Worm (Caenorhabditis elegans) whole organism, late embryonic: ENCODE measurements around the gene W04E12.5.

Experiments used
- C08G9.2 ChIP-seq: sonication (generic microtip); optimal IDR thresholded peaks from 2 replicates; lab custom pipeline; 2016; ENCODE audit warnings: mild to moderate bottlenecking, missing genetic modification characterization, moderate library complexity, missing compliant biosample characterization
- F13H6.1 ChIP-seq: sonication (generic microtip); optimal IDR thresholded peaks from 2 replicates; lab custom pipeline; 2016; ENCODE audit warnings: missing genetic modification characterization, missing compliant biosample characterization
- K02D7.2 ChIP-seq: sonication (generic microtip); optimal IDR thresholded peaks from 2 replicates; lab custom pipeline; 2017; ENCODE audit warnings: mild to moderate bottlenecking, missing genetic modification characterization, missing compliant biosample characterization
- K09A11.1 ChIP-seq: sonication (generic microtip); optimal IDR thresholded peaks from 2 replicates; lab custom pipeline; 2017; ENCODE audit warnings: antibody characterized with exemption, mild to moderate bottlenecking, missing genetic modification characterization, missing compliant biosample characterization; ENCODE audit not compliant: insufficient read depth
- T23F11.4 ChIP-seq: fragments of 200-800 bp; sonication (Bioruptor generic); optimal IDR thresholded peaks from 2 replicates; lab custom pipeline; 2018; ENCODE audit warnings: mild to moderate bottlenecking, missing genetic modification characterization, missing compliant biosample characterization
- Y22D7AL.16 ChIP-seq: sonication (generic microtip); optimal IDR thresholded peaks from 2 replicates; lab custom pipeline; 2016; ENCODE audit warnings: missing genetic modification characterization, missing compliant biosample characterization
- ama-1 ChIP-seq: fragments of 150-350 bp; optimal IDR thresholded peaks from 2 replicates; lab custom pipeline; 2014
- ceh-19 ChIP-seq: fragments of 200-800 bp; sonication (Bioruptor generic); optimal IDR thresholded peaks from 2 replicates; lab custom pipeline; 2018; ENCODE audit warnings: mild to moderate bottlenecking, missing genetic modification characterization, missing compliant biosample characterization
- ceh-2 ChIP-seq: sonication (generic microtip); optimal IDR thresholded peaks from 2 replicates; lab custom pipeline; 2016; ENCODE audit warnings: missing genotype, missing genetic modification characterization, missing compliant biosample characterization
- ceh-22 ChIP-seq: sonication (generic microtip); optimal IDR thresholded peaks from 2 replicates; lab custom pipeline; 2017; ENCODE audit warnings: missing biosample characterization, missing genetic modification characterization
- ceh-31 ChIP-seq: sonication (generic microtip); optimal IDR thresholded peaks from 2 replicates; lab custom pipeline; 2016; ENCODE audit warnings: missing genetic modification characterization, missing compliant biosample characterization
- ceh-48 ChIP-seq: sonication (generic microtip); optimal IDR thresholded peaks from 2 replicates; lab custom pipeline; 2016; ENCODE audit warnings: missing genetic modification characterization, inconsistent platforms, missing compliant biosample characterization
- dmd-4 ChIP-seq: sonication (generic microtip); optimal IDR thresholded peaks from 2 replicates; lab custom pipeline; 2016; ENCODE audit warnings: borderline replicate concordance, missing genetic modification characterization, missing compliant biosample characterization
- fax-1 ChIP-seq: sonication (generic microtip); optimal IDR thresholded peaks from 2 replicates; lab custom pipeline; 2016; ENCODE audit warnings: missing genotype, missing genetic modification characterization, missing compliant biosample characterization
- hlh-13 ChIP-seq: fragments of 200-800 bp; sonication (Bioruptor generic); optimal IDR thresholded peaks from 2 replicates; lab custom pipeline; 2018; ENCODE audit warnings: mild to moderate bottlenecking, missing genetic modification characterization, missing compliant biosample characterization
- hlh-6 ChIP-seq: sonication (generic microtip); optimal IDR thresholded peaks from 2 replicates; lab custom pipeline; 2016; ENCODE audit warnings: missing genotype, missing genetic modification characterization, missing compliant biosample characterization
- hlh-8 ChIP-seq: sonication (generic microtip); optimal IDR thresholded peaks from 2 replicates; lab custom pipeline; 2016; ENCODE audit warnings: missing genotype, missing genetic modification characterization, missing compliant biosample characterization
- lim-6 ChIP-seq: sonication (generic microtip); optimal IDR thresholded peaks from 2 replicates; lab custom pipeline; 2016; ENCODE audit warnings: missing genetic modification characterization, missing compliant biosample characterization
- nhr-11 ChIP-seq: fragments of 150-350 bp; optimal IDR thresholded peaks from 2 replicates; lab custom pipeline; 2014; ENCODE audit warnings: missing biosample characterization, missing genetic modification characterization
- nhr-232 ChIP-seq: sonication (generic microtip); optimal IDR thresholded peaks from 2 replicates; lab custom pipeline; 2016; ENCODE audit warnings: missing genetic modification characterization, missing compliant biosample characterization
- npax-4 ChIP-seq: sonication (generic microtip); optimal IDR thresholded peaks from 2 replicates; lab custom pipeline; 2016; ENCODE audit warnings: missing genetic modification characterization, missing compliant biosample characterization
- odd-2 ChIP-seq: sonication (generic microtip); optimal IDR thresholded peaks from 2 replicates; lab custom pipeline; 2017; ENCODE audit warnings: antibody characterized with exemption, mild to moderate bottlenecking, missing genetic modification characterization, missing compliant biosample characterization
- pha-2 ChIP-seq: sonication (generic microtip); optimal IDR thresholded peaks from 2 replicates; lab custom pipeline; 2017; ENCODE audit warnings: mild to moderate bottlenecking, missing genetic modification characterization, missing compliant biosample characterization
- pha-4 ChIP-seq: fragments of 150-350 bp; optimal IDR thresholded peaks from 2 replicates; lab custom pipeline; 2018; ENCODE audit warnings: missing biosample characterization, missing genetic modification reagents, missing genetic modification characterization
- pqm-1 ChIP-seq: sonication (generic microtip); optimal IDR thresholded peaks from 2 replicates; lab custom pipeline; 2016; ENCODE audit warnings: missing genetic modification characterization, missing compliant biosample characterization
- ref-2 ChIP-seq: sonication (generic microtip); optimal IDR thresholded peaks from 2 replicates; lab custom pipeline; 2016; ENCODE audit warnings: missing genetic modification characterization, missing compliant biosample characterization
- sdc-2 ChIP-seq: sonication (generic microtip); optimal IDR thresholded peaks from 2 replicates; lab custom pipeline; 2016; ENCODE audit warnings: missing genotype, missing genetic modification characterization, missing compliant biosample characterization
- sox-4 ChIP-seq: sonication (generic microtip); optimal IDR thresholded peaks from 2 replicates; lab custom pipeline; 2017; ENCODE audit warnings: mild to moderate bottlenecking, missing genetic modification characterization, inconsistent platforms, missing compliant biosample characterization
- tbx-2 ChIP-seq: sonication (generic microtip); optimal IDR thresholded peaks from 2 replicates; lab custom pipeline; 2016; ENCODE audit warnings: missing genetic modification characterization, missing compliant biosample characterization
- tbx-7 ChIP-seq: sonication (generic microtip); optimal IDR thresholded peaks from 2 replicates; lab custom pipeline; 2016; ENCODE audit warnings: missing genotype, missing genetic modification characterization, missing compliant biosample characterization
- unc-3 ChIP-seq, 2 experiments: fragments of 200-800 bp in 1 of 2; sonication (Bioruptor generic) in 1 of 2; sonication (generic microtip) in 1 of 2; conservative IDR thresholded peaks in 1 of 2; optimal IDR thresholded peaks in 1 of 2; 2 replicates each; pipeline versions ENCODE4 v1.3.6 to Lab custom; 2016 to 2022; ENCODE audit warnings: missing compliant biosample characterization in 2 of 2, missing genetic modification characterization in 2 of 2, missing genetic modification reagents in 1 of 2
- unc-42 ChIP-seq: sonication (generic microtip); optimal IDR thresholded peaks from 2 replicates; lab custom pipeline; 2016; ENCODE audit warnings: missing genotype, missing genetic modification characterization, missing compliant biosample characterization
- unc-55 ChIP-seq: sonication (generic microtip); optimal IDR thresholded peaks from 2 replicates; lab custom pipeline; 2017; ENCODE audit warnings: missing biosample characterization, missing genetic modification reagents, missing genetic modification characterization
- unc-86 ChIP-seq: sonication (generic microtip); optimal IDR thresholded peaks from 2 replicates; lab custom pipeline; 2016; ENCODE audit warnings: missing genetic modification characterization, missing compliant biosample characterization
- ztf-16 ChIP-seq: sonication (generic microtip); optimal IDR thresholded peaks from 2 replicates; lab custom pipeline; 2017; ENCODE audit warnings: missing genetic modification characterization, missing compliant biosample characterization

The W04E12.5 gene

ce11 chrV:19738117-19738516, 7.8 kb upstream of the W04E12.5 start, which contains the start of gene fbxa-131:
Gene fbxa-131 (plus strand): TSS chrV:19738417.
- no peak for TF ChIP-seq tbx-7
- TF ChIP-seq K02D7.2 (tag; lab: Kevin White, UChicago): no peak
- TF ChIP-seq ceh-22 (tag; lab: Kevin White, UChicago): no peak
- TF ChIP-seq F13H6.1: no peak
- TF ChIP-seq ceh-48 (tag; lab: Kevin White, UChicago): no peak
- no peak for TF ChIP-seq unc-3 (GFP tag; conservative IDR thresholded peaks at IDR 0.05; lab: Robert Waterston, UW)
- TF ChIP-seq unc-3 (tag; optimal IDR thresholded peaks at IDR 0.05; lab: Kevin White, UChicago): no peak
- no peak for TF ChIP-seq sox-4 (tag; lab: Kevin White, UChicago)
- TF ChIP-seq C08G9.2: no peak
- TF ChIP-seq ceh-19 (GFP tag; lab: Kevin White, UChicago): no peak
- no peak for TF ChIP-seq nhr-232 (tag; lab: Kevin White, UChicago)
- TF ChIP-seq pha-4 (tag; lab: Kevin White, UChicago): no peak
- no peak for TF ChIP-seq pqm-1 (tag; lab: Kevin White, UChicago)
- TF ChIP-seq odd-2 (tag; lab: Kevin White, UChicago): no peak
- no peak for TF ChIP-seq hlh-8 (tag; lab: Kevin White, UChicago)
- TF ChIP-seq dmd-4: no peak

DNA sequence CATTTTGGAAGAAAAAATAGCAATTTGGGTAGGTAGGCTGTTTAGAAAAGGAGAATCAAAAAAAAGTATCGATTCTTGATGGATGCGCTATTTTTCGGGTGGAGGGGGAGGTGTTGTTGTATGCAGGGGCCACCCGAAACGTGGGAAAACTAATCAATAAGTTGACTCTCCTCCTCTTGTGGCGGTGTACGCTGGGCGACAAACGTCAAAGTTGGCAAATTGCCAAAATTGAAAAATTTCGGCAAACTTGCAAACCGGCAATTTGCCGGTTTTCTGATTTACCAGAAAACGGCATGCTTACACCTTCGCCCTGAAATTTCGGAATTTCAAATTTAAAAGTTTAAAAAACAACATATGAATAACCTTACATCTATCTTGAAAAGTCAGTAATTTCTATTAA, 4.9 kb upstream of the W04E12.5 start, which contains the start of gene W04E12.2:
TSS of gene W04E12.2 (minus strand) at position 101 of the 400 bp plus-strand sequence.
- TF ChIP-seq ztf-16 (tag; lab: Kevin White, UChicago) (no peak), ref-2 (tag; lab: Kevin White, UChicago) (no peak), unc-55 (GFP tag; lab: Kevin White, UChicago) (no peak)
- TF ChIP-seq, all 69 proteins: peak for 0

DNA sequence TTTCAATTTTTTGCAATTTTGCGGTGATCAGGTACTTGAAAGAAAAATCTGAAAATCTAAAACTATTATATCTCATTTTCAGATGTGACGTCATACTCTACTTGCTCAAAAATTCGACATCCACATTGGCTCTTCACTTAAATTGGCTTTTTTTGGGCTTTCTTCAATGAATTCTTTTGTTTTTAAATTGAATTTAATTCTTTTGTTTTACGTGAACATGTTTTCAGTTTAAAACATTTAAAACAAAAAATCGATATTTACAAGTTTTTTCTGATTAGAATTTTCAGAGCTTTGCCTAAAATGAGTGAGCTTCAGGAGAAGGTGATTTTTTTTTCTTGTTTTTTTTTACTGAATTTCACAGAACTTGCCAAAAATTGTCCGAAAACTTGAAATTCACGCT, 4.3 kb upstream of the W04E12.5 start, which contains the start of gene W04E12.3:
TSS of gene W04E12.3 (plus strand) at position 301 of the 400 bp plus-strand sequence.
- no peak for TF ChIP-seq nhr-11
- no peak for TF ChIP-seq ceh-31 (tag; lab: Kevin White, UChicago)

- TF ChIP-seq ama-1 (lab: Kevin White, UChicago): no peak
- no peak for TF ChIP-seq npax-4 (tag; lab: Kevin White, UChicago)
- no peak for TF ChIP-seq Y22D7AL.16 (tag; lab: Kevin White, UChicago)
- no peak for TF ChIP-seq tbx-7
- TF ChIP-seq, all 69 proteins: peak for 0
These were observed 2.6 kb upstream of the W04E12.5 start, which contains the start of gene W04E12.4 for ce11 chrV:19743305-19743704. Gene W04E12.4 (plus strand): TSS chrV:19743605.

DNA sequence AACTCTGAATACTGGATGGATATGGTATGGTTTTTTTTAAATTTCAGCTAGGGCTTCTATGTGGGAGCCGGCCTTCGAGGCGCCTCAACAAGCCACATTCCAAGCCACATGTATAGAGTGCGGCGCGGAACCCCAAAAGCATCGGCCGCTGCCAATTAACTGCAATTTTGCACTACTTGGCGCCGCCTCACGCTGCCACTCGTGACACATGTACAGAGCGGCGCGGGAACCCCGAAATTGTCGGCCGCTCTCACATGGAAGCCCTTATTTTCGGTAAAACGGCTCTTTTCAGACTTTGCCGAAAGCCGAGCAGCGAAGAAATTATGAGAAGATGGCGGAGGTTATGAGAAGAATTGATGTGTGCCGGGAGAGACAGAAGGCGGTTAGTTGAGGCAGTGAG, 2.2 kb upstream of the W04E12.5 start:
- TF ChIP-seq nhr-232 (tag; lab: Kevin White, UChicago): no peak
- TF ChIP-seq fax-1 (tag; lab: Kevin White, UChicago): no peak
- TF ChIP-seq, all 69 proteins: peak for 0

DNA sequence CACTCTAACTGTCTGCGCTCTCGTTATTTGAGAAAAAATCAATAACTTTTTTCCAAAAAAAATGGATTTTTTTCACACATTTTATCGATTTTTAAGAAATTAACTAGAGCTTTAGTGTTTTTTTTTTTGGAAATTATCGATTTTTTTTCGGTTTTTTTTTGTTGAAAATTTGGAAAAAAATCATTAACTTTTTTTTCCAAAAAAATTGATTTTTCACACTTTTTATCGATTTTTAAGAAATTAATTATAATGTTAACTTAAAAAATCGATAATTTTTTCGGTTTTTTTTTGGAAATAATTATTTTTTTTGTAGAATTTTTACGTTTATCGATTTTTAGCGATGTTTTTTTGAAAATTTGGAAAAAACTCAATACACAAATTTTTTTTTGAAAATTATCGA, 1.7 kb upstream of the W04E12.5 start:
- TF ChIP-seq K09A11.1 (no peak), ceh-2 (tag; lab: Kevin White, UChicago) (no peak), hlh-6 (no peak), F13H6.1 (no peak), ama-1 (lab: Kevin White, UChicago) (no peak), nhr-232 (tag; lab: Kevin White, UChicago) (no peak), Y22D7AL.16 (tag; lab: Kevin White, UChicago) (no peak), sdc-2 (no peak), tbx-2 (tag; lab: Kevin White, UChicago) (no peak), unc-86 (tag; lab: Kevin White, UChicago) (no peak), ceh-22 (tag; lab: Kevin White, UChicago) (no peak), ztf-16 (tag; lab: Kevin White, UChicago) (no peak), hlh-13 (no peak), unc-42 (tag; lab: Kevin White, UChicago) (no peak), pha-2 (tag; lab: Kevin White, UChicago) (no peak), T23F11.4 (GFP tag; lab: Kevin White, UChicago) (no peak), lim-6 (tag; lab: Kevin White, UChicago) (no peak), unc-55 (GFP tag; lab: Kevin White, UChicago) (no peak)
- TF ChIP-seq, all 69 proteins: peak for 0
